Fruit fly (Drosophila melanogaster) whole organism, embryonic: ENCODE results near the gene CG15160.
A peak's percentile ranks its signal among the peaks of the same experiment; 100 is the strongest.

Source experiments
- Abd-B ChIP-seq: fragments of 200-800 bp; sonication (Bioruptor generic); optimal IDR thresholded peaks from 2 replicates; lab custom pipeline; 2018; ENCODE audit warnings: missing biosample characterization, mild to moderate bottlenecking, missing genetic modification characterization, moderate library complexity
- Ada2b ChIP-seq: fragments of 200-800 bp; sonication (Bioruptor generic); IDR thresholded peaks from 2 replicates; pipeline ENCODE4 v1.3.6; 2022; ENCODE audit warnings: missing biosample characterization, missing genetic modification characterization
- Blimp-1 ChIP-seq: fragments of 200-800 bp; sonication (Bioruptor generic); optimal IDR thresholded peaks from 3 replicates; lab custom pipeline; 2018; ENCODE audit warnings: missing biosample characterization, missing genetic modification characterization, mild to moderate bottlenecking, moderate library complexity, missing genetic modification reagents
- CG10274 ChIP-seq: fragments of 200-800 bp; sonication (Bioruptor generic); optimal IDR thresholded peaks from 3 replicates; lab custom pipeline; 2017; ENCODE audit warnings: missing biosample characterization, mild to moderate bottlenecking, missing genetic modification characterization
- CG10565 ChIP-seq: fragments of 200-800 bp; sonication (Bioruptor generic); optimal IDR thresholded peaks from 3 replicates; lab custom pipeline; 2016; ENCODE audit warnings: missing biosample characterization, mild to moderate bottlenecking, missing genetic modification characterization
- CG11696 ChIP-seq: fragments of 200-800 bp; sonication (Bioruptor generic); IDR thresholded peaks from 2 replicates; pipeline ENCODE4 v1.3.6; 2022; ENCODE audit warnings: missing biosample characterization, missing genetic modification characterization
- CG12219 ChIP-seq: fragments of 200-800 bp; sonication (Bioruptor generic); optimal IDR thresholded peaks from 3 replicates; lab custom pipeline; 2018; ENCODE audit warnings: missing biosample characterization, mild to moderate bottlenecking, missing genetic modification characterization
- CG14860 ChIP-seq: fragments of 200-800 bp; sonication (Bioruptor generic); IDR thresholded peaks from 3 replicates; pipeline ENCODE4 v1.3.6; 2022; ENCODE audit warnings: missing biosample characterization, missing genetic modification characterization; ENCODE audit not compliant: partially characterized antibody
- CG17568 ChIP-seq: fragments of 200-800 bp; sonication (Bioruptor generic); optimal IDR thresholded peaks from 2 replicates; lab custom pipeline; 2018; ENCODE audit warnings: missing biosample characterization, mild to moderate bottlenecking, missing genetic modification characterization, moderate library complexity
- CG17802 ChIP-seq: fragments of 200-800 bp; sonication (Bioruptor generic); optimal IDR thresholded peaks from 2 replicates; lab custom pipeline; 2018; ENCODE audit warnings: missing biosample characterization, mild to moderate bottlenecking, missing genetic modification characterization, moderate library complexity
- CG3847 ChIP-seq: fragments of 200-800 bp; sonication (Bioruptor generic); IDR thresholded peaks from 2 replicates; pipeline ENCODE4 v1.3.6; 2022; ENCODE audit warnings: missing biosample characterization, missing genetic modification characterization
- CG4404 ChIP-seq: fragments of 200-800 bp; sonication (Bioruptor generic); IDR thresholded peaks from 2 replicates; pipeline ENCODE4 v1.3.6; 2022; ENCODE audit warnings: missing biosample characterization, missing genetic modification characterization
- CG7839 ChIP-seq: fragments of 200-800 bp; sonication (Bioruptor generic); optimal IDR thresholded peaks from 3 replicates; lab custom pipeline; 2018; ENCODE audit warnings: missing biosample characterization, mild to moderate bottlenecking, missing genetic modification characterization, moderate library complexity
- CG8765 ChIP-seq: fragments of 200-800 bp; sonication (Bioruptor generic); IDR thresholded peaks from 2 replicates; pipeline ENCODE4 v1.3.6; 2022; ENCODE audit warnings: missing biosample characterization, missing genetic modification characterization
- CG8944 ChIP-seq: fragments of 200-800 bp; sonication (Bioruptor generic); optimal IDR thresholded peaks from 3 replicates; lab custom pipeline; 2016; ENCODE audit warnings: missing biosample characterization, missing genetic modification characterization
- CG9437 ChIP-seq: fragments of 200-800 bp; sonication (Bioruptor generic); optimal IDR thresholded peaks from 2 replicates; lab custom pipeline; 2018; ENCODE audit warnings: missing biosample characterization, mild to moderate bottlenecking, missing genetic modification characterization
- CG9609 ChIP-seq: fragments of 200-800 bp; sonication (Bioruptor generic); optimal IDR thresholded peaks from 3 replicates; lab custom pipeline; 2016; ENCODE audit warnings: missing biosample characterization, missing genetic modification characterization
- D ChIP-seq, 2 experiments: fragments of 200-800 bp in 1 of 2; fragments of >200 bp in 1 of 2; sonication (Bioruptor generic) in 1 of 2; optimal IDR thresholded peaks; 2 replicates in 1 of 2; 3 replicates in 1 of 2; lab custom pipeline; 2017; ENCODE audit warnings: mild to moderate bottlenecking in 1 of 2, missing biosample characterization in 1 of 2, missing genetic modification characterization in 1 of 2, missing genetic modification reagents in 1 of 2
- D19B ChIP-seq: fragments of 200-800 bp; sonication (Bioruptor generic); optimal IDR thresholded peaks from 2 replicates; lab custom pipeline; 2017; ENCODE audit warnings: missing biosample characterization, mild to moderate bottlenecking, missing genetic modification characterization
- Deaf1 ChIP-seq: fragments of 200-800 bp; optimal IDR thresholded peaks from 3 replicates; lab custom pipeline; 2019; ENCODE audit warnings: missing biosample characterization, mild to moderate bottlenecking, missing genetic modification characterization, moderate library complexity
- Dek ChIP-seq: fragments of 200-800 bp; sonication (Bioruptor generic); optimal IDR thresholded peaks from 3 replicates; lab custom pipeline; 2019; ENCODE audit warnings: missing biosample characterization, mild to moderate bottlenecking, missing genetic modification characterization, moderate library complexity
- Dip3 ChIP-seq: fragments of 200-800 bp; sonication (Bioruptor generic); optimal IDR thresholded peaks from 3 replicates; lab custom pipeline; 2016; ENCODE audit warnings: missing biosample characterization, missing genetic modification characterization
- Doc2 ChIP-seq: fragments of 200-800 bp; sonication (Bioruptor generic); IDR thresholded peaks from 2 replicates; pipeline ENCODE4 v1.3.6; 2022; ENCODE audit warnings: missing biosample characterization, missing genetic modification characterization
- Elba2 ChIP-seq: fragments of 200-800 bp; sonication (Bioruptor generic); optimal IDR thresholded peaks from 3 replicates; lab custom pipeline; 2016; ENCODE audit warnings: missing biosample characterization, missing genetic modification characterization
- Hr78 ChIP-seq, 2 experiments: fragments of 200-800 bp in 1 of 2; fragments of >200 bp in 1 of 2; sonication (Bioruptor generic) in 1 of 2; optimal IDR thresholded peaks; 2 replicates each; lab custom pipeline; 2017 to 2019; ENCODE audit warnings: missing biosample characterization in 2 of 2, missing genetic modification characterization in 2 of 2, mild to moderate bottlenecking in 1 of 2, moderate library complexity in 1 of 2
- Hsf ChIP-seq: fragments of 200-800 bp; sonication (Bioruptor generic); optimal IDR thresholded peaks from 3 replicates; lab custom pipeline; 2016; ENCODE audit warnings: missing biosample characterization, missing genetic modification characterization
- Mrtf ChIP-seq: fragments of 200-800 bp; sonication (Bioruptor generic); IDR thresholded peaks from 3 replicates; pipeline ENCODE4 v1.3.6; 2022; ENCODE audit warnings: missing biosample characterization, missing genetic modification characterization
- Nf-YB ChIP-seq: fragments of 200-800 bp; sonication (Bioruptor generic); optimal IDR thresholded peaks from 3 replicates; lab custom pipeline; 2019; ENCODE audit warnings: missing biosample characterization, mild to moderate bottlenecking, missing genetic modification characterization, moderate library complexity
- Scr ChIP-seq: fragments of 200-800 bp; sonication (Bioruptor generic); IDR thresholded peaks from 2 replicates; pipeline ENCODE4 v1.3.6; 2022; ENCODE audit warnings: missing biosample characterization, missing genetic modification characterization; ENCODE audit not compliant: partially characterized antibody
- TFAM ChIP-seq: fragments of 200-800 bp; sonication (Bioruptor generic); optimal IDR thresholded peaks from 2 replicates; lab custom pipeline; 2017; ENCODE audit warnings: missing biosample characterization, missing genetic modification characterization, inconsistent platforms
- Vsx1 ChIP-seq: fragments of 200-800 bp; sonication (Bioruptor generic); optimal IDR thresholded peaks from 2 replicates; lab custom pipeline; 2017; ENCODE audit warnings: missing biosample characterization, mild to moderate bottlenecking, missing genetic modification characterization, missing genetic modification reagents
- cato ChIP-seq: fragments of 200-800 bp; sonication (Bioruptor generic); optimal IDR thresholded peaks from 2 replicates; lab custom pipeline; 2016; ENCODE audit warnings: missing biosample characterization, missing genetic modification characterization, borderline replicate concordance
- ems ChIP-seq: fragments of 200-800 bp; sonication (Bioruptor generic); optimal IDR thresholded peaks from 3 replicates; lab custom pipeline; 2016; ENCODE audit warnings: missing biosample characterization, missing genetic modification characterization
- fd102C ChIP-seq: fragments of 200-800 bp; sonication (Bioruptor generic); optimal IDR thresholded peaks from 2 replicates; lab custom pipeline; 2018; ENCODE audit warnings: missing biosample characterization, mild to moderate bottlenecking, missing genetic modification characterization, moderate library complexity
- h ChIP-seq: fragments of >200 bp; optimal IDR thresholded peaks from 2 replicates; lab custom pipeline; 2017
- hth ChIP-seq: fragments of >200 bp; optimal IDR thresholded peaks from 2 replicates; lab custom pipeline; 2017; ENCODE audit warnings: inconsistent platforms
- jing ChIP-seq: fragments of 200-800 bp; sonication (Bioruptor generic); optimal IDR thresholded peaks from 2 replicates; lab custom pipeline; 2018; ENCODE audit warnings: missing biosample characterization, mild to moderate bottlenecking, missing genetic modification characterization
- jumu ChIP-seq: fragments of 200-800 bp; sonication (Bioruptor generic); optimal IDR thresholded peaks from 3 replicates; lab custom pipeline; 2016; ENCODE audit warnings: missing biosample characterization, missing genetic modification characterization
- nau ChIP-seq: fragments of 200-800 bp; sonication (Bioruptor generic); optimal IDR thresholded peaks from 3 replicates; lab custom pipeline; 2017; ENCODE audit warnings: missing biosample characterization, mild to moderate bottlenecking, missing genetic modification characterization, missing genetic modification reagents
- p53 ChIP-seq: fragments of 200-800 bp; sonication (Bioruptor generic); optimal IDR thresholded peaks from 2 replicates; lab custom pipeline; 2016; ENCODE audit warnings: missing biosample characterization, missing genetic modification characterization
- pan ChIP-seq, 4 experiments: fragments of >200 bp in 3 of 4; fragments of 200-800 bp in 1 of 4; sonication (Bioruptor generic) in 1 of 4; optimal IDR thresholded peaks in 3 of 4; IDR thresholded peaks in 1 of 4; 2 replicates each; pipeline versions ENCODE4 v1.3.6 to Lab custom; 2017 to 2022; ENCODE audit warnings: missing biosample characterization in 2 of 4, missing genetic modification characterization in 2 of 4, mixed read lengths in 1 of 4
- pho ChIP-seq: fragments of 200-800 bp; sonication (Bioruptor generic); optimal IDR thresholded peaks from 2 replicates; lab custom pipeline; 2016; ENCODE audit warnings: missing biosample characterization, missing genetic modification characterization
- pita ChIP-seq: fragments of 200-800 bp; sonication (Bioruptor generic); optimal IDR thresholded peaks from 2 replicates; lab custom pipeline; 2017; ENCODE audit warnings: missing biosample characterization, mild to moderate bottlenecking, missing genetic modification characterization
- psq ChIP-seq: fragments of 200-800 bp; sonication (Bioruptor generic); optimal IDR thresholded peaks from 2 replicates; lab custom pipeline; 2017; ENCODE audit warnings: missing biosample characterization, missing genetic modification characterization
- ro ChIP-seq: fragments of 200-800 bp; sonication (Bioruptor generic); IDR thresholded peaks from 2 replicates; pipeline ENCODE4 v1.3.6; 2022; ENCODE audit warnings: missing biosample characterization, missing genetic modification characterization
- salm ChIP-seq: fragments of 200-800 bp; sonication (Bioruptor generic); optimal IDR thresholded peaks from 2 replicates; lab custom pipeline; 2018; ENCODE audit warnings: missing biosample characterization, mild to moderate bottlenecking, missing genetic modification characterization
- sens ChIP-seq: fragments of 200-800 bp; sonication (Bioruptor generic); peaks from one replicate; lab custom pipeline; 2016; ENCODE audit warnings: missing biosample characterization, missing genetic modification characterization
- tin ChIP-seq: fragments of 200-800 bp; sonication (Bioruptor generic); optimal IDR thresholded peaks from 3 replicates; lab custom pipeline; 2016; ENCODE audit warnings: missing biosample characterization, missing genetic modification characterization

CG15160 gene

dm6 chr2L:18621357-18622211 is 30.9 kb downstream of the CG15160 start (continued):
- TF ChIP-seq jing (no peak), pita (GFP tag; lab: Kevin White, UChicago) (no peak), ro (GFP tag; lab: Robert Waterston, UW) (no peak), D19B (peak; percentile 63), salm (peak; percentile 62), CG11696 (GFP tag; lab: Robert Waterston, UW) (peak; percentile 47; the same call in 1 of the 2 replicates), sens (GFP tag; lab: Kevin White, UChicago) (peak; percentile 93), hth (no peak), TFAM (GFP tag; lab: Kevin White, UChicago) (peak; percentile 20), Vsx1 (GFP tag; lab: Kevin White, UChicago) (peak; percentile 57), CG8765 (no peak), CG4404 (peak; percentile 37; the same call in 1 of the 2 replicates), jumu (GFP tag; lab: Kevin White, UChicago) (no peak), nau (GFP tag; lab: Kevin White, UChicago) (peak; percentile 58), CG10274 (peak; percentile 32), CG9609 (GFP tag; lab: Kevin White, UChicago) (peak; percentile 24), CG17568 (peak; percentile 20), h (lab: Kevin White, UChicago) (no peak), CG14860 (GFP tag; lab: Robert Waterston, UW) (no peak), tin (peak; percentile 63), cato (peak; percentile 17), Hr78 (GFP tag; optimal IDR thresholded peaks at IDR 0.05; lab: Kevin White, UChicago) (peak in 1 of 2 experiments; percentile 48), Dek (tag; lab: Kevin White, UChicago) (peak; percentile 76), CG17802 (tag; lab: Kevin White, UChicago) (peak; percentile 2), Blimp-1 (peak; percentile 83), pan (optimal IDR thresholded peaks at IDR 0.05; lab: Kevin White, UChicago) (no peak), pan (GFP tag; optimal IDR thresholded peaks at IDR 0.05 in 1 of 2, IDR thresholded peaks at IDR 0.05 in 1 of 2) (peak in 1 of 2 experiments; percentile 68), CG3847 (GFP tag; lab: Robert Waterston, UW) (peak; percentile 79), p53 (GFP tag; lab: Kevin White, UChicago) (no peak), Deaf1 (tag; lab: Kevin White, UChicago) (peak; percentile 46), Elba2 (GFP tag; lab: Kevin White, UChicago) (no peak), Mrtf (GFP tag; lab: Robert Waterston, UW) (peak; percentile 70), CG7839 (peak; percentile 90), CG8944 (GFP tag; lab: Kevin White, UChicago) (peak; percentile 3), ems (GFP tag; lab: Kevin White, UChicago) (peak; percentile 43), CG9437 (GFP tag; lab: Kevin White, UChicago) (peak; percentile 64), Scr (no peak), psq (GFP tag; lab: Kevin White, UChicago) (peak; percentile 21), D (optimal IDR thresholded peaks at IDR 0.05; lab: Kevin White, UChicago) (no peak), D (GFP tag; optimal IDR thresholded peaks at IDR 0.05; lab: Kevin White, UChicago) (peak; percentile 70), CG10565 (GFP tag; lab: Kevin White, UChicago) (no peak), fd102C (GFP tag; lab: Kevin White, UChicago) (no peak), Hsf (GFP tag; lab: Kevin White, UChicago) (peak; percentile 62), CG12219 (GFP tag; lab: Kevin White, UChicago) (peak; percentile 48), Doc2 (GFP tag; lab: Robert Waterston, UW) (no peak), Nf-YB (GFP tag; lab: Kevin White, UChicago) (peak; percentile 53), Abd-B (GFP tag; lab: Kevin White, UChicago) (peak; percentile 71), Ada2b (GFP tag; lab: Robert Waterston, UW) (peak; percentile 76), pho (GFP tag; lab: Kevin White, UChicago) (peak; percentile 80), Dip3 (GFP tag; lab: Kevin White, UChicago) (peak; percentile 48)
